Fruit fly (Drosophila melanogaster) whole organism, embryonic: ENCODE results near the gene Caf1-55.

Source experiments
- B-H2 ChIP-seq: fragments of 200-800 bp; sonication (Bioruptor generic); optimal IDR thresholded peaks from 2 replicates; lab custom pipeline; 2018; ENCODE audit warnings: missing biosample characterization, mild to moderate bottlenecking, missing genetic modification characterization
- CG11456 ChIP-seq: fragments of 200-800 bp; sonication (Bioruptor generic); IDR thresholded peaks from 3 replicates; pipeline ENCODE4 v1.3.6; 2022; ENCODE audit warnings: missing biosample characterization, missing genetic modification characterization
- CG12391 ChIP-seq: fragments of 200-800 bp; sonication (Bioruptor generic); optimal IDR thresholded peaks from 3 replicates; lab custom pipeline; 2018; ENCODE audit warnings: missing biosample characterization, mild to moderate bottlenecking, missing genetic modification characterization, moderate library complexity
- CG12659 ChIP-seq: fragments of 200-800 bp; sonication (Bioruptor generic); optimal IDR thresholded peaks from 3 replicates; lab custom pipeline; 2017; ENCODE audit warnings: mild to moderate bottlenecking, missing biosample characterization, missing genetic modification reagents, missing genetic modification characterization
- CG13894 ChIP-seq: fragments of 200-800 bp; sonication (Bioruptor generic); optimal IDR thresholded peaks from 3 replicates; lab custom pipeline; 2018; ENCODE audit warnings: missing biosample characterization, mild to moderate bottlenecking, missing genetic modification characterization, moderate library complexity
- CG14014 ChIP-seq: fragments of 200-800 bp; sonication (Bioruptor generic); IDR thresholded peaks from 2 replicates; pipeline ENCODE4 v1.3.6; 2022; ENCODE audit warnings: missing biosample characterization, missing genetic modification characterization
- CG14667 ChIP-seq: fragments of 200-800 bp; sonication (Bioruptor generic); IDR thresholded peaks from 2 replicates; pipeline ENCODE4 v1.3.6; 2022; ENCODE audit warnings: missing biosample characterization, missing genetic modification characterization
- CG1603 ChIP-seq: fragments of 200-800 bp; sonication (Bioruptor generic); optimal IDR thresholded peaks from 2 replicates; lab custom pipeline; 2019; ENCODE audit warnings: missing biosample characterization, mild to moderate bottlenecking, missing genetic modification characterization, moderate library complexity
- CG16863 ChIP-seq: fragments of 200-800 bp; sonication (Bioruptor generic); optimal IDR thresholded peaks from 3 replicates; lab custom pipeline; 2016; ENCODE audit warnings: missing biosample characterization, missing genetic modification characterization
- CG18011 ChIP-seq: fragments of 200-800 bp; sonication (Bioruptor generic); optimal IDR thresholded peaks from 2 replicates; lab custom pipeline; 2017; ENCODE audit warnings: missing biosample characterization, missing genetic modification characterization, mild to moderate bottlenecking, moderate library complexity, missing genotype
- CG18262 ChIP-seq: fragments of 200-800 bp; optimal IDR thresholded peaks from 3 replicates; lab custom pipeline; 2019; ENCODE audit warnings: missing biosample characterization, mild to moderate bottlenecking, missing genetic modification characterization, moderate library complexity
- CG2116 ChIP-seq: fragments of 200-800 bp; sonication (Bioruptor generic); optimal IDR thresholded peaks from 3 replicates; lab custom pipeline; 2018; ENCODE audit warnings: missing biosample characterization, mild to moderate bottlenecking, missing genetic modification characterization
- CG32772 ChIP-seq: fragments of 200-800 bp; sonication (Bioruptor generic); IDR thresholded peaks from 2 replicates; pipeline ENCODE4 v1.3.6; 2022; ENCODE audit warnings: missing biosample characterization, missing genetic modification characterization
- CG33213 ChIP-seq: fragments of 200-800 bp; sonication (Bioruptor generic); optimal IDR thresholded peaks from 3 replicates; lab custom pipeline; 2016; ENCODE audit warnings: missing biosample characterization, missing genetic modification characterization
- CG34376 ChIP-seq: fragments of 200-800 bp; sonication (Bioruptor generic); optimal IDR thresholded peaks from 2 replicates; lab custom pipeline; 2018; ENCODE audit warnings: missing biosample characterization, mild to moderate bottlenecking, missing genetic modification characterization
- CG4424 ChIP-seq: fragments of 200-800 bp; sonication (Bioruptor generic); optimal IDR thresholded peaks from 3 replicates; lab custom pipeline; 2016; ENCODE audit warnings: missing biosample characterization, missing genetic modification characterization
- CG4707 ChIP-seq: fragments of 200-800 bp; sonication (Bioruptor generic); optimal IDR thresholded peaks from 2 replicates; lab custom pipeline; 2018; ENCODE audit warnings: missing biosample characterization, mild to moderate bottlenecking, missing genetic modification characterization, moderate library complexity
- CG6683 ChIP-seq: fragments of 200-800 bp; sonication (Bioruptor generic); optimal IDR thresholded peaks from 2 replicates; lab custom pipeline; 2017; ENCODE audit warnings: missing biosample characterization, mild to moderate bottlenecking, missing genetic modification characterization, missing genetic modification reagents
- CG7271 ChIP-seq: fragments of 200-800 bp; sonication (Bioruptor generic); optimal IDR thresholded peaks from 2 replicates; lab custom pipeline; 2018; ENCODE audit warnings: missing biosample characterization, mild to moderate bottlenecking, missing genetic modification characterization, moderate library complexity
- CG7786 ChIP-seq: fragments of 200-800 bp; sonication (Bioruptor generic); optimal IDR thresholded peaks from 2 replicates; lab custom pipeline; 2016; ENCODE audit warnings: missing biosample characterization, missing genetic modification characterization
- CG7963 ChIP-seq: fragments of 200-800 bp; sonication (Bioruptor generic); IDR thresholded peaks from 3 replicates; pipeline ENCODE4 v1.3.6; 2022; ENCODE audit warnings: missing biosample characterization, missing genetic modification characterization; ENCODE audit not compliant: partially characterized antibody
- CG8089 ChIP-seq: fragments of 200-800 bp; sonication (Bioruptor generic); optimal IDR thresholded peaks from 3 replicates; lab custom pipeline; 2016; ENCODE audit warnings: missing biosample characterization, missing genetic modification characterization
- CG9727 ChIP-seq: fragments of 200-800 bp; sonication (Bioruptor generic); optimal IDR thresholded peaks from 3 replicates; lab custom pipeline; 2017; ENCODE audit warnings: missing biosample characterization, mild to moderate bottlenecking, missing genetic modification characterization
- Dref ChIP-seq: fragments of 200-800 bp; sonication (Bioruptor generic); IDR thresholded peaks from 2 replicates; pipeline ENCODE4 v1.3.6; 2022; ENCODE audit warnings: missing biosample characterization, missing genetic modification characterization
- MBD-R2 ChIP-seq: fragments of 200-800 bp; sonication (Bioruptor generic); IDR thresholded peaks from 2 replicates; pipeline ENCODE4 v1.3.6; 2022; ENCODE audit warnings: missing biosample characterization, missing genetic modification characterization
- MESR4 ChIP-seq: fragments of 200-800 bp; sonication (Bioruptor generic); optimal IDR thresholded peaks from 2 replicates; lab custom pipeline; 2018; ENCODE audit warnings: missing biosample characterization, mild to moderate bottlenecking, missing genetic modification characterization, moderate library complexity
- NFAT ChIP-seq: fragments of 200-800 bp; sonication (Bioruptor generic); IDR thresholded peaks from 2 replicates; pipeline ENCODE4 v1.3.6; 2022; ENCODE audit warnings: missing biosample characterization, missing genetic modification characterization
- Nf-YA ChIP-seq: fragments of 200-800 bp; sonication (Bioruptor generic); IDR thresholded peaks from 2 replicates; pipeline ENCODE4 v1.3.6; 2022; ENCODE audit warnings: missing biosample characterization, missing genetic modification characterization
- Nf-YB ChIP-seq: fragments of 200-800 bp; sonication (Bioruptor generic); optimal IDR thresholded peaks from 3 replicates; lab custom pipeline; 2019; ENCODE audit warnings: missing biosample characterization, mild to moderate bottlenecking, missing genetic modification characterization, moderate library complexity
- Sox100B ChIP-seq: fragments of 200-800 bp; sonication (Bioruptor generic); optimal IDR thresholded peaks from 3 replicates; lab custom pipeline; 2018; ENCODE audit warnings: missing biosample characterization, mild to moderate bottlenecking, missing genetic modification characterization
- Taf1 ChIP-seq: fragments of 200-800 bp; sonication (Bioruptor generic); IDR thresholded peaks from 2 replicates; pipeline ENCODE4 v1.3.6; 2022; ENCODE audit warnings: missing biosample characterization, missing genetic modification characterization
- br ChIP-seq: fragments of >200 bp; optimal IDR thresholded peaks from 2 replicates; lab custom pipeline; 2017
- cato ChIP-seq: fragments of 200-800 bp; sonication (Bioruptor generic); optimal IDR thresholded peaks from 2 replicates; lab custom pipeline; 2016; ENCODE audit warnings: missing biosample characterization, missing genetic modification characterization, borderline replicate concordance
- crc ChIP-seq: fragments of 200-800 bp; sonication (Bioruptor generic); optimal IDR thresholded peaks from 2 replicates; lab custom pipeline; 2016; ENCODE audit warnings: missing biosample characterization, missing genetic modification characterization
- croc ChIP-seq: fragments of 200-800 bp; sonication (Bioruptor generic); conservative IDR thresholded peaks from 3 replicates; pipeline ENCODE4 v1.3.6; 2022; ENCODE audit warnings: missing biosample characterization, missing genetic modification characterization
- crol ChIP-seq: fragments of 200-800 bp; sonication (Bioruptor generic); IDR thresholded peaks from 2 replicates; pipeline ENCODE4 v1.3.6; 2022; ENCODE audit warnings: missing biosample characterization, missing genetic modification characterization
- cwo ChIP-seq: fragments of 200-800 bp; sonication (Bioruptor generic); optimal IDR thresholded peaks from 3 replicates; lab custom pipeline; 2017; ENCODE audit warnings: missing biosample characterization, missing genetic modification characterization, mild to moderate bottlenecking, moderate library complexity, missing genetic modification reagents
- gcm2 ChIP-seq: fragments of 200-800 bp; sonication (Bioruptor generic); optimal IDR thresholded peaks from 2 replicates; lab custom pipeline; 2016; ENCODE audit warnings: missing biosample characterization, missing genetic modification characterization
- gfzf ChIP-seq: fragments of 200-800 bp; sonication (Bioruptor generic); optimal IDR thresholded peaks from 2 replicates; lab custom pipeline; 2016; ENCODE audit warnings: missing biosample characterization, mild to moderate bottlenecking, missing genetic modification characterization, moderate library complexity
- ham ChIP-seq: fragments of 200-800 bp; sonication (Bioruptor generic); IDR thresholded peaks from 2 replicates; pipeline ENCODE4 v1.3.6; 2022; ENCODE audit warnings: missing biosample characterization, missing genetic modification characterization
- hth ChIP-seq: fragments of >200 bp; optimal IDR thresholded peaks from 2 replicates; lab custom pipeline; 2017; ENCODE audit warnings: inconsistent platforms
- pho ChIP-seq: fragments of 200-800 bp; sonication (Bioruptor generic); optimal IDR thresholded peaks from 2 replicates; lab custom pipeline; 2016; ENCODE audit warnings: missing biosample characterization, missing genetic modification characterization
- prd ChIP-seq, 3 experiments: fragments of >200 bp in 2 of 3; fragments of 200-800 bp in 1 of 3; sonication (Bioruptor generic) in 1 of 3; optimal IDR thresholded peaks in 2 of 3; IDR thresholded peaks in 1 of 3; 2 replicates in 2 of 3; 3 replicates in 1 of 3; pipeline versions ENCODE4 v1.3.6 to Lab custom; 2017 to 2022; ENCODE audit warnings: missing biosample characterization in 1 of 3, missing genetic modification characterization in 1 of 3
- psq ChIP-seq: fragments of 200-800 bp; sonication (Bioruptor generic); optimal IDR thresholded peaks from 2 replicates; lab custom pipeline; 2017; ENCODE audit warnings: missing biosample characterization, missing genetic modification characterization
- run ChIP-seq: fragments of 200-800 bp; sonication (Bioruptor generic); optimal IDR thresholded peaks from 3 replicates; lab custom pipeline; 2018; ENCODE audit warnings: missing biosample characterization, mild to moderate bottlenecking, missing genetic modification characterization
- sens ChIP-seq: fragments of 200-800 bp; sonication (Bioruptor generic); peaks from one replicate; lab custom pipeline; 2016; ENCODE audit warnings: missing biosample characterization, missing genetic modification characterization
- seq ChIP-seq: fragments of 200-800 bp; sonication (Bioruptor generic); IDR thresholded peaks from 2 replicates; pipeline ENCODE4 v1.3.6; 2022; ENCODE audit warnings: missing biosample characterization, missing genetic modification characterization
- tap ChIP-seq: fragments of 200-800 bp; optimal IDR thresholded peaks from 3 replicates; lab custom pipeline; 2019; ENCODE audit warnings: missing biosample characterization, mild to moderate bottlenecking, missing genetic modification characterization, moderate library complexity
- tgo ChIP-seq: fragments of 200-800 bp; sonication (Bioruptor generic); IDR thresholded peaks from 3 replicates; pipeline ENCODE4 v1.3.6; 2022; ENCODE audit warnings: missing biosample characterization, missing genetic modification characterization
- tup ChIP-seq: fragments of 200-800 bp; sonication (Bioruptor generic); optimal IDR thresholded peaks from 2 replicates; lab custom pipeline; 2016; ENCODE audit warnings: missing biosample characterization, mild to moderate bottlenecking, missing genetic modification characterization, moderate library complexity
- vfl ChIP-seq: fragments of 200-800 bp; sonication (Bioruptor generic); optimal IDR thresholded peaks from 2 replicates; lab custom pipeline; 2016; ENCODE audit warnings: missing biosample characterization, missing genetic modification characterization
- z ChIP-seq: fragments of 200-800 bp; sonication (Bioruptor generic); IDR thresholded peaks from 3 replicates; pipeline ENCODE4 v1.3.6; 2022; ENCODE audit warnings: missing biosample characterization, missing genetic modification characterization

The Caf1-55 gene

DNA sequence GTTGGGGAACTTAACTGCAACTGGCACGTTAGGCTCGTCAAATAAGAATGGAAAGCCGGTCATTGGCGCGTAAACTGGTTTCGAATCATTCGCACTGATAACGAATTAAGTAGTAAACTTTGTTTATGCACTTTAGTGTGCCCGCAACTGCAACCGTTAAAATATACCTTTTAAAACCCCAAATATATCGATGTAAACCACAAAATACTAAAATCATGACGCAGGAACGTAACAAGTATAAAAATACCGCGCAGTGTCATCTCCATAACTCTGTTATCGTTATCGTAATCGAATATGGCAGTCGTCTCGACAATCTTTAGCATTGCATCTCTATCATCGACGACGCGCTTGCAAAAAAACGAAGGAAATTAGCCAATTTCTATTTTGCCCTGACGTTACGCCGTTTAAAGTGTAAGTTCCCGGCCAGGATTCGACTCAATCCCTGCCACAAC is at the start of gene Caf1-55, which contains the start of gene CG31344 (continued):
- no peak for TF ChIP-seq cato (GFP tag; lab: Kevin White, UChicago)
- no peak for TF ChIP-seq Nf-YA
- TF ChIP-seq CG14014 (GFP tag; lab: Robert Waterston, UW), result no peak
- TF ChIP-seq gcm2 (GFP tag; lab: Kevin White, UChicago), result no peak
- no peak for TF ChIP-seq CG18262 (tag; lab: Kevin White, UChicago)
- no peak for TF ChIP-seq tgo (GFP tag; lab: Robert Waterston, UW)
- no peak for TF ChIP-seq Nf-YB (GFP tag; lab: Kevin White, UChicago)
- TF ChIP-seq Sox100B (GFP tag; lab: Kevin White, UChicago), result no peak
- TF ChIP-seq br (lab: Kevin White, UChicago), result no peak
- no peak for TF ChIP-seq CG34376
- TF ChIP-seq sens, result peak; percentile 70
- TF ChIP-seq vfl, result no peak
- TF ChIP-seq MESR4, result peak; percentile 65
- no peak for TF ChIP-seq seq (GFP tag; lab: Robert Waterston, UW)
- TF ChIP-seq NFAT (GFP tag; lab: Robert Waterston, UW), result no peak
- no peak for TF ChIP-seq tap (tag; lab: Kevin White, UChicago)
- TF ChIP-seq cwo (GFP tag; lab: Kevin White, UChicago), result no peak
- no peak for TF ChIP-seq run (tag; lab: Kevin White, UChicago)
- peak; percentile 85 for TF ChIP-seq CG2116
- TF ChIP-seq pho (GFP tag; lab: Kevin White, UChicago), result peak; percentile 51
- no peak for TF ChIP-seq CG4707
- no peak for TF ChIP-seq ham (GFP tag; lab: Robert Waterston, UW)
- no peak for TF ChIP-seq CG8089 (GFP tag; lab: Kevin White, UChicago)
- peak; percentile 74 for TF ChIP-seq CG12659
- no peak for TF ChIP-seq croc (GFP tag; lab: Robert Waterston, UW)
- TF ChIP-seq MBD-R2 (GFP tag; lab: Robert Waterston, UW), result peak; percentile 82
- peak; percentile 20 for TF ChIP-seq CG33213 (GFP tag; lab: Kevin White, UChicago)
- TF ChIP-seq CG1603 (tag; lab: Kevin White, UChicago), result peak; percentile 84
- no peak for TF ChIP-seq crc (GFP tag; lab: Kevin White, UChicago)
- no peak for TF ChIP-seq hth (lab: Kevin White, UChicago)
- TF ChIP-seq CG11456, result no peak
- TF ChIP-seq psq (GFP tag; lab: Kevin White, UChicago), result no peak
- TF ChIP-seq Taf1 (GFP tag; lab: Robert Waterston, UW), result no peak
- TF ChIP-seq CG7963 (GFP tag; lab: Robert Waterston, UW), result peak; percentile 79; the same call in 2 of the 3 replicates
- TF ChIP-seq CG6683 (GFP tag; lab: Kevin White, UChicago), result no peak
- TF ChIP-seq tup (GFP tag; lab: Kevin White, UChicago), result no peak
- TF ChIP-seq CG16863 (GFP tag; lab: Kevin White, UChicago), result no peak
- no peak for TF ChIP-seq CG7271 (tag; lab: Kevin White, UChicago)
- no peak for TF ChIP-seq CG9727 (GFP tag; lab: Kevin White, UChicago)
- peak; percentile 54 for TF ChIP-seq CG12391 (tag; lab: Kevin White, UChicago)
- no peak for TF ChIP-seq CG4424 (GFP tag; lab: Kevin White, UChicago)
- no peak for TF ChIP-seq CG32772 (GFP tag; lab: Robert Waterston, UW)
- peak; percentile 28 for TF ChIP-seq B-H2 (GFP tag; lab: Kevin White, UChicago)
- TF ChIP-seq Dref, result peak; percentile 92
- TF ChIP-seq CG13894 (tag; lab: Kevin White, UChicago), result no peak
- no peak for TF ChIP-seq z (GFP tag; lab: Robert Waterston, UW)
- no peak for TF ChIP-seq crol (GFP tag; lab: Robert Waterston, UW)
- peak; percentile 17 for TF ChIP-seq CG7786 (GFP tag; lab: Kevin White, UChicago)
- TF ChIP-seq prd (optimal IDR thresholded peaks at IDR 0.05; lab: Kevin White, UChicago), result no peak
- no peak for TF ChIP-seq prd (GFP tag; IDR thresholded peaks at IDR 0.05; lab: Robert Waterston, UW)
- TF ChIP-seq gfzf (GFP tag; lab: Kevin White, UChicago), result peak; percentile 93
- TF ChIP-seq CG18011 (GFP tag; lab: Kevin White, UChicago), result no peak
- TF ChIP-seq CG14667 (GFP tag; lab: Robert Waterston, UW), result no peak
